Worm (Caenorhabditis elegans) whole organism, young adult: Measurements from ENCODE around the gene clec-78.
A peak's percentile ranks its signal among the peaks of the same experiment; 100 is the strongest.

Source experiments
- B0019.2 ChIP-seq: fragments of 200-800 bp; sonication (Bioruptor generic); conservative IDR thresholded peaks from 2 replicates; pipeline ENCODE4 v1.3.6; 2022; ENCODE audit warnings: missing genetic modification reagents, missing genetic modification characterization, missing compliant biosample characterization
- B0336.3 ChIP-seq: fragments of 200-800 bp; sonication (Bioruptor generic); IDR thresholded peaks from 2 replicates; pipeline ENCODE4 v1.3.6; 2022; ENCODE audit warnings: missing genetic modification characterization, missing compliant biosample characterization
- F10E7.11 ChIP-seq: sonication (generic microtip); optimal IDR thresholded peaks from 2 replicates; lab custom pipeline; 2017; ENCODE audit warnings: mild to moderate bottlenecking, missing genetic modification characterization, moderate library complexity, missing compliant biosample characterization
- F22D6.2 ChIP-seq: sonication (generic microtip); optimal IDR thresholded peaks from 2 replicates; lab custom pipeline; 2016; ENCODE audit warnings: mild to moderate bottlenecking, missing genetic modification characterization, missing compliant biosample characterization
- F23B12.7 ChIP-seq: sonication (generic microtip); optimal IDR thresholded peaks from 2 replicates; lab custom pipeline; 2017; ENCODE audit warnings: missing genetic modification characterization, mild to moderate bottlenecking, missing compliant biosample characterization, antibody characterized with exemption, moderate library complexity; ENCODE audit not compliant: insufficient read depth
- F37B4.10 ChIP-seq: fragments of 200-800 bp; sonication (Bioruptor generic); IDR thresholded peaks from 2 replicates; pipeline ENCODE4 v1.3.6; 2022; ENCODE audit warnings: missing genetic modification characterization, missing compliant biosample characterization
- F39B2.1 ChIP-seq: fragments of 200-800 bp; sonication (Bioruptor generic); IDR thresholded peaks from 2 replicates; pipeline ENCODE4 v1.3.6; 2022; ENCODE audit warnings: missing genetic modification reagents, missing genetic modification characterization, missing compliant biosample characterization
- F57A8.1 ChIP-seq: fragments of 200-800 bp; sonication (Bioruptor generic); optimal IDR thresholded peaks from 2 replicates; lab custom pipeline; 2018; ENCODE audit warnings: mild to moderate bottlenecking, missing genetic modification characterization, moderate library complexity, missing compliant biosample characterization
- K11D2.4 ChIP-seq: fragments of 200-800 bp; sonication (Bioruptor generic); IDR thresholded peaks from 2 replicates; pipeline ENCODE4 v1.3.6; 2022; ENCODE audit warnings: missing genetic modification reagents, missing genetic modification characterization, missing compliant biosample characterization
- Y53G8AR.9 ChIP-seq: fragments of 200-800 bp; sonication (Bioruptor generic); conservative IDR thresholded peaks from 2 replicates; pipeline ENCODE4 v1.3.6; 2022; ENCODE audit warnings: missing genetic modification reagents, missing genetic modification characterization, missing compliant biosample characterization
- Y56A3A.18 ChIP-seq: fragments of 200-800 bp; sonication (Bioruptor generic); IDR thresholded peaks from 2 replicates; pipeline ENCODE4 v1.3.6; 2022; ENCODE audit warnings: missing genetic modification reagents, missing genetic modification characterization, missing compliant biosample characterization
- Y67H2A.10 ChIP-seq: fragments of 200-800 bp; sonication (Bioruptor generic); conservative IDR thresholded peaks from 2 replicates; pipeline ENCODE4 v1.3.6; 2022; ENCODE audit warnings: missing genetic modification reagents, missing genetic modification characterization, missing compliant biosample characterization
- ZK185.1 ChIP-seq: sonication (generic microtip); optimal IDR thresholded peaks from 2 replicates; lab custom pipeline; 2016; ENCODE audit warnings: mild to moderate bottlenecking, missing genetic modification characterization, missing compliant biosample characterization; ENCODE audit not compliant: poor library complexity, severe bottlenecking
- athp-1 ChIP-seq: sonication (generic microtip); optimal IDR thresholded peaks from 2 replicates; lab custom pipeline; 2017; ENCODE audit warnings: mild to moderate bottlenecking, missing genetic modification characterization, missing compliant biosample characterization
- bed-1 ChIP-seq: fragments of 200-800 bp; sonication (Bioruptor generic); IDR thresholded peaks from 2 replicates; pipeline ENCODE4 v1.3.6; 2022; ENCODE audit warnings: missing genetic modification reagents, missing genetic modification characterization, missing compliant biosample characterization
- ceh-27 ChIP-seq: fragments of 200-800 bp; sonication (Bioruptor generic); optimal IDR thresholded peaks from 2 replicates; lab custom pipeline; 2018; ENCODE audit warnings: mild to moderate bottlenecking, missing genetic modification characterization, moderate library complexity, missing compliant biosample characterization
- ceh-40 ChIP-seq: fragments of 200-800 bp; sonication (Bioruptor generic); IDR thresholded peaks from 2 replicates; pipeline ENCODE4 v1.3.6; 2022; ENCODE audit warnings: missing genetic modification characterization, missing compliant biosample characterization
- ceh-91 ChIP-seq: fragments of 200-800 bp; sonication (Bioruptor generic); IDR thresholded peaks from 2 replicates; pipeline ENCODE4 v1.3.6; 2022; ENCODE audit warnings: missing genetic modification reagents, missing genetic modification characterization, missing compliant biosample characterization
- chd-7 ChIP-seq: sonication (generic microtip); optimal IDR thresholded peaks from 2 replicates; lab custom pipeline; 2016; ENCODE audit warnings: mild to moderate bottlenecking, missing genetic modification characterization, moderate library complexity, missing compliant biosample characterization
- dpl-1 ChIP-seq: fragments of 150-350 bp; optimal IDR thresholded peaks from 2 replicates; lab custom pipeline; 2014; ENCODE audit warnings: missing biosample characterization, missing genetic modification reagents, missing genetic modification characterization
- efl-1 ChIP-seq: fragments of 150-350 bp; optimal IDR thresholded peaks from 2 replicates; lab custom pipeline; 2014; ENCODE audit warnings: missing biosample characterization, missing genetic modification reagents, missing genetic modification characterization
- ets-4 ChIP-seq: fragments of 200-800 bp; sonication (Bioruptor generic); optimal IDR thresholded peaks from 2 replicates; lab custom pipeline; 2018; ENCODE audit warnings: mild to moderate bottlenecking, missing genetic modification characterization, missing compliant biosample characterization
- fkh-3 ChIP-seq: sonication (generic microtip); optimal IDR thresholded peaks from 2 replicates; lab custom pipeline; 2016; ENCODE audit warnings: mild to moderate bottlenecking, missing genetic modification characterization, missing compliant biosample characterization
- him-1 ChIP-seq: sonication (generic microtip); optimal IDR thresholded peaks from 2 replicates; lab custom pipeline; 2016; ENCODE audit warnings: missing genotype, missing genetic modification reagents, missing genetic modification characterization, missing compliant biosample characterization
- hlh-12 ChIP-seq: sonication (generic microtip); optimal IDR thresholded peaks from 2 replicates; lab custom pipeline; 2016; ENCODE audit warnings: missing genetic modification characterization, missing compliant biosample characterization
- hlh-26 ChIP-seq: fragments of 200-800 bp; sonication (Bioruptor generic); conservative IDR thresholded peaks from 2 replicates; pipeline ENCODE4 v1.3.6; 2022; ENCODE audit warnings: missing genetic modification reagents, missing genetic modification characterization, missing compliant biosample characterization
- hsf-1 ChIP-seq: fragments of 200-800 bp; sonication (Bioruptor generic); IDR thresholded peaks from 2 replicates; pipeline ENCODE4 v1.3.6; 2022; ENCODE audit warnings: missing genetic modification reagents, missing genetic modification characterization, missing compliant biosample characterization
- lag-1 ChIP-seq: fragments of 200-800 bp; sonication (Bioruptor generic); IDR thresholded peaks from 2 replicates; pipeline ENCODE4 v1.3.6; 2022; ENCODE audit warnings: missing genetic modification reagents, missing genetic modification characterization, missing compliant biosample characterization
- let-526 ChIP-seq: fragments of 200-800 bp; sonication (Bioruptor generic); IDR thresholded peaks from 2 replicates; pipeline ENCODE4 v1.3.6; 2022; ENCODE audit warnings: missing genetic modification reagents, missing genetic modification characterization, missing compliant biosample characterization
- let-607 ChIP-seq, 2 experiments: fragments of 200-800 bp in 1 of 2; sonication (Bioruptor generic) in 1 of 2; sonication (generic microtip) in 1 of 2; optimal IDR thresholded peaks; 2 replicates each; lab custom pipeline; 2016 to 2018; ENCODE audit warnings: mild to moderate bottlenecking in 2 of 2, missing compliant biosample characterization in 2 of 2, missing genetic modification characterization in 2 of 2, moderate library complexity in 2 of 2, missing genotype in 1 of 2
- lin-35 ChIP-seq, 3 experiments: fragments of 150-350 bp in 2 of 3; sonication (generic microtip) in 1 of 3; optimal IDR thresholded peaks; 2 replicates each; lab custom pipeline; 2014 to 2018; ENCODE audit warnings: missing biosample characterization in 3 of 3, missing genetic modification characterization in 3 of 3, missing genetic modification reagents in 3 of 3
- lir-1 ChIP-seq: fragments of 200-800 bp; sonication (Bioruptor generic); conservative IDR thresholded peaks from 2 replicates; pipeline ENCODE4 v1.3.6; 2022; ENCODE audit warnings: missing genetic modification reagents, missing genetic modification characterization, missing compliant biosample characterization
- lsy-27 ChIP-seq: sonication (generic microtip); optimal IDR thresholded peaks from 2 replicates; lab custom pipeline; 2017; ENCODE audit warnings: missing genetic modification characterization, mild to moderate bottlenecking, missing compliant biosample characterization, antibody characterized with exemption, missing genotype, borderline replicate concordance; ENCODE audit not compliant: insufficient read depth
- madf-3 ChIP-seq: fragments of 200-800 bp; sonication (Bioruptor generic); IDR thresholded peaks from 2 replicates; pipeline ENCODE4 v1.3.6; 2022; ENCODE audit warnings: missing genetic modification reagents, missing genetic modification characterization, missing compliant biosample characterization
- mel-28 ChIP-seq: sonication (generic microtip); optimal IDR thresholded peaks from 2 replicates; lab custom pipeline; 2016; ENCODE audit warnings: borderline replicate concordance, mild to moderate bottlenecking, missing genetic modification characterization, missing compliant biosample characterization
- mes-4 ChIP-seq: sonication (generic microtip); optimal IDR thresholded peaks from 2 replicates; lab custom pipeline; 2016; ENCODE audit warnings: missing genotype, missing genetic modification characterization, missing compliant biosample characterization
- mxl-1 ChIP-seq: sonication (generic microtip); optimal IDR thresholded peaks from 2 replicates; lab custom pipeline; 2016; ENCODE audit warnings: missing genetic modification characterization, missing compliant biosample characterization
- nfya-1 ChIP-seq: sonication (generic microtip); optimal IDR thresholded peaks from 2 replicates; lab custom pipeline; 2017; ENCODE audit warnings: antibody characterized with exemption, missing compliant biosample characterization, missing genetic modification characterization, borderline replicate concordance; ENCODE audit not compliant: insufficient read depth
- nfya-2 ChIP-seq: fragments of 200-800 bp; sonication (Bioruptor generic); IDR thresholded peaks from 2 replicates; pipeline ENCODE4 v1.3.6; 2022; ENCODE audit warnings: missing genetic modification reagents, missing genetic modification characterization, missing compliant biosample characterization
- nhr-120 ChIP-seq: fragments of 200-800 bp; sonication (Bioruptor generic); IDR thresholded peaks from 2 replicates; pipeline ENCODE4 v1.3.6; 2022; ENCODE audit warnings: missing genetic modification characterization, missing compliant biosample characterization
- pha-4 ChIP-seq: fragments of 150-350 bp; sonication (generic microtip); optimal IDR thresholded peaks from 2 replicates; lab custom pipeline; 2014; ENCODE audit warnings: missing biosample characterization, missing genetic modification reagents, missing genetic modification characterization
- rec-8 ChIP-seq, 2 experiments: sonication (generic microtip); optimal IDR thresholded peaks; 2 replicates each; lab custom pipeline; 2016; ENCODE audit warnings: mild to moderate bottlenecking in 2 of 2, missing genetic modification characterization in 2 of 2, missing genetic modification reagents in 2 of 2, missing genotype in 2 of 2, missing biosample characterization in 1 of 2, missing compliant biosample characterization in 1 of 2, moderate library complexity in 1 of 2
- sdz-38 ChIP-seq: sonication (generic microtip); optimal IDR thresholded peaks from 2 replicates; lab custom pipeline; 2016; ENCODE audit warnings: missing genotype, missing genetic modification characterization, missing compliant biosample characterization
- sea-2 ChIP-seq: fragments of 200-800 bp; sonication (Bioruptor generic); IDR thresholded peaks from 2 replicates; pipeline ENCODE4 v1.3.6; 2022; ENCODE audit warnings: missing genetic modification characterization, missing compliant biosample characterization
- sptf-2 ChIP-seq: fragments of 200-800 bp; sonication (Bioruptor generic); optimal IDR thresholded peaks from 2 replicates; lab custom pipeline; 2018; ENCODE audit warnings: mild to moderate bottlenecking, missing genetic modification characterization, missing compliant biosample characterization
- xnd-1 ChIP-seq: sonication (generic microtip); optimal IDR thresholded peaks from 2 replicates; lab custom pipeline; 2016; ENCODE audit warnings: missing genotype, missing genetic modification reagents, missing genetic modification characterization, missing compliant biosample characterization
- zfh-2 ChIP-seq: fragments of 200-800 bp; sonication (Bioruptor generic); conservative IDR thresholded peaks from 2 replicates; pipeline ENCODE4 v1.3.6; 2022; ENCODE audit warnings: missing genetic modification reagents, missing genetic modification characterization, missing compliant biosample characterization
- ztf-22 ChIP-seq: fragments of 200-800 bp; sonication (Bioruptor generic); optimal IDR thresholded peaks from 2 replicates; lab custom pipeline; 2018; ENCODE audit warnings: mild to moderate bottlenecking, missing genetic modification characterization, moderate library complexity, missing compliant biosample characterization
- ztf-6 ChIP-seq: fragments of 200-800 bp; sonication (Bioruptor generic); IDR thresholded peaks from 2 replicates; pipeline ENCODE4 v1.3.6; 2022; ENCODE audit warnings: missing genetic modification reagents, missing genetic modification characterization, missing compliant biosample characterization

The clec-78 gene

DNA sequence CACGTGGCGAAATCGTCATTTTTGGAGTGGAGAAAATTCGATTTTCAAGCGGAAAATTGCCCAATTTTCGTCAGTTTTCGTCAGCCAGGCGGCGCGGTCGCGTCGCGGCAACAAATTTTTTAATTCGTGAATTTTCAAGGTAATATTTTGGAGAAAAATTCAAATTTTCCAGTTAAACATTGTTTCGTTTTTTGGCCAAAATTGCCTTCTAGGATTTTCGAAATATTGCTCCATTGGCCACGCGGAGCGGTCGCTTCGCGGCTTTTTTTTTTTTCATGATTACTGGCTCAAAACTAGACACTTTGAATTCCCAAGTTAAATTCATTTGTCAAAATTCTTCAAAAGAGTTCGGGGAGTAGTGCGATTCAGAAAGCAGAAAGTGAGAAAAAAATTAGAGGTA is 58.7 kb downstream of the clec-78 start (continued):
- TF ChIP-seq rec-8 (tag; optimal IDR thresholded peaks at IDR 0.05; lab: Kevin White, UChicago): no peak
- no peak for TF ChIP-seq F10E7.11 (tag; lab: Kevin White, UChicago)
- TF ChIP-seq ZK185.1: no peak
- no peak for TF ChIP-seq zfh-2 (GFP tag; lab: Robert Waterston, UW)
- TF ChIP-seq Y67H2A.10 (GFP tag; lab: Robert Waterston, UW): no peak
- no peak for TF ChIP-seq nfya-2 (GFP tag; lab: Robert Waterston, UW)
- TF ChIP-seq sptf-2 (GFP tag; lab: Kevin White, UChicago): no peak
- peak; percentile 35 for TF ChIP-seq xnd-1 (tag; lab: Kevin White, UChicago)
- TF ChIP-seq efl-1 (GFP tag; lab: Kevin White, UChicago): peak; percentile 27
- TF ChIP-seq hlh-26 (GFP tag; lab: Robert Waterston, UW): no peak
- no peak for TF ChIP-seq Y56A3A.18 (GFP tag; lab: Robert Waterston, UW)
- no peak for TF ChIP-seq ets-4
- no peak for TF ChIP-seq F22D6.2
- no peak for TF ChIP-seq F39B2.1 (GFP tag; lab: Robert Waterston, UW)
- TF ChIP-seq ceh-27 (GFP tag; lab: Kevin White, UChicago): no peak
- TF ChIP-seq pha-4 (tag; lab: Kevin White, UChicago): no peak
- peak; percentile 74 for TF ChIP-seq hsf-1 (GFP tag; lab: Robert Waterston, UW)
- no peak for TF ChIP-seq lag-1 (GFP tag; lab: Robert Waterston, UW)
- peak; percentile 59; the same call in 1 of the 2 replicates for TF ChIP-seq Y53G8AR.9 (GFP tag; lab: Robert Waterston, UW)
- TF ChIP-seq sdz-38 (tag; lab: Kevin White, UChicago): no peak
- no peak for TF ChIP-seq mel-28
- TF ChIP-seq ztf-22 (GFP tag; lab: Kevin White, UChicago): no peak
- TF ChIP-seq sea-2 (GFP tag; lab: Robert Waterston, UW): no peak
- no peak for TF ChIP-seq ceh-91 (GFP tag; lab: Robert Waterston, UW)
- TF ChIP-seq F57A8.1: no peak
- TF ChIP-seq lir-1 (GFP tag; lab: Robert Waterston, UW): no peak
- no peak for TF ChIP-seq let-607 (tag; optimal IDR thresholded peaks at IDR 0.05; lab: Kevin White, UChicago)
- no peak for TF ChIP-seq bed-1 (GFP tag; lab: Robert Waterston, UW)
- TF ChIP-seq K11D2.4 (GFP tag; lab: Robert Waterston, UW): no peak
- TF ChIP-seq let-526 (GFP tag; lab: Robert Waterston, UW): no peak
- no peak for TF ChIP-seq F37B4.10
- peak; percentile 67 for TF ChIP-seq B0336.3 (GFP tag; lab: Robert Waterston, UW)
- no peak for TF ChIP-seq nfya-1
- no peak for TF ChIP-seq ztf-6 (GFP tag; lab: Robert Waterston, UW)
- peak; percentile 77; the same call in 1 of the 2 replicates for TF ChIP-seq madf-3 (GFP tag; lab: Robert Waterston, UW)
- TF ChIP-seq lsy-27 (tag; lab: Kevin White, UChicago): no peak
- TF ChIP-seq fkh-3 (tag; lab: Kevin White, UChicago): no peak
- no peak for TF ChIP-seq ceh-40 (GFP tag; lab: Robert Waterston, UW)
- peak; percentile 6 for TF ChIP-seq mxl-1 (tag; lab: Kevin White, UChicago)
- no peak for TF ChIP-seq dpl-1 (GFP tag; lab: Kevin White, UChicago)
- peak; percentile 86 for TF ChIP-seq athp-1 (tag; lab: Kevin White, UChicago)
- TF ChIP-seq him-1: peak; percentile 57
- no peak for TF ChIP-seq chd-7 (tag; lab: Kevin White, UChicago)
- TF ChIP-seq hlh-12 (tag; lab: Kevin White, UChicago): no peak
- TF ChIP-seq mes-4: no peak
- TF ChIP-seq lin-35 (GFP tag; optimal IDR thresholded peaks at IDR 0.05; lab: Kevin White, UChicago): peak in 1 of 3 experiments; percentile 36
- no peak for TF ChIP-seq nhr-120 (GFP tag; lab: Robert Waterston, UW)
- TF ChIP-seq B0019.2 (GFP tag; lab: Robert Waterston, UW): no peak
- no peak for TF ChIP-seq F23B12.7
